Worm (Caenorhabditis elegans) whole organism, L1 larva: ENCODE results near the gene sdz-9.

Experiments used
- C04F5.9 ChIP-seq: sonication (generic microtip); optimal IDR thresholded peaks from 2 replicates; lab custom pipeline; 2016; ENCODE audit warnings: missing genetic modification characterization, missing compliant biosample characterization
- ces-1 ChIP-seq: fragments of 150-350 bp; optimal IDR thresholded peaks from 2 replicates; lab custom pipeline; 2014; ENCODE audit warnings: missing biosample characterization, missing genetic modification reagents, missing genetic modification characterization
- jun-1 ChIP-seq: fragments of 150-350 bp; optimal IDR thresholded peaks from 2 replicates; lab custom pipeline; 2014; ENCODE audit warnings: missing biosample characterization, missing genetic modification reagents, missing genetic modification characterization

DNA sequence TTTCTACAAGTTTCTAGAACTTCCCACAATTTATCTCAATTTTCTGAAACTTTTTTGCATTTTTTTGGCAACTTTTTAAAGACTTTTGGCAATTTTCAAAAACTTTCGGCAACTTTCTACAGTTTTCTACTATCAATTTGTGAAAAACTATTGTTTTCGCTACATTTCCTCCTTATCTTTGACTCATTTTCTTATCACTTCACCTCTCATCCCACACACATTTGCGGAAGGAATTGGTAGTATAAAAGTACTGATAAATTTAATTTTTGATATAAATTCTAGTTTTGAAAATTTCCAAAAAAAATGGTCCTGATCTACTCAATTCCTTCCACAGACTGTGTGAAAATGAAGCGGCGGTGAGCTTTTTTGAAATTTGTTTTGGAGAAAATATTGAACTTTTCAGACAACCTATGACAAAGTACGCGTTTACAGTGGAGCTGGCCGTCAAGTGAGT is 23.8 kb downstream of the sdz-9 start, which contains the start of gene F29A7.4:
- no peak for TF ChIP-seq ces-1 (GFP tag; lab: Kevin White, UChicago)
- no peak for TF ChIP-seq C04F5.9 (tag; lab: Kevin White, UChicago)
- no peak for TF ChIP-seq jun-1 (tag; lab: Kevin White, UChicago)
